Fruit fly (Drosophila melanogaster) whole organism, prepupa: Measurements from ENCODE around the gene psh.

Source experiments
- CG10631 ChIP-seq: fragments of 200-800 bp; sonication (Bioruptor generic); optimal IDR thresholded peaks from 2 replicates; lab custom pipeline; 2016; ENCODE audit warnings: missing biosample characterization, missing genetic modification characterization
- CG10669 ChIP-seq: fragments of 200-800 bp; sonication (Bioruptor generic); optimal IDR thresholded peaks from 3 replicates; lab custom pipeline; 2018; ENCODE audit warnings: missing biosample characterization, mild to moderate bottlenecking, missing genetic modification characterization, moderate library complexity
- CG11294 ChIP-seq: fragments of 200-800 bp; sonication (Bioruptor generic); IDR thresholded peaks from 2 replicates; pipeline ENCODE4 v1.3.6; 2022; ENCODE audit warnings: missing biosample characterization, missing genetic modification characterization
- CG11762 ChIP-seq: fragments of 200-800 bp; sonication (Bioruptor generic); optimal IDR thresholded peaks from 3 replicates; lab custom pipeline; 2016; ENCODE audit warnings: missing biosample characterization, missing genetic modification characterization; ENCODE audit not compliant: insufficient read depth
- CG11902 ChIP-seq: fragments of 200-800 bp; sonication (Bioruptor generic); optimal IDR thresholded peaks from 3 replicates; lab custom pipeline; 2016; ENCODE audit warnings: missing biosample characterization, missing genetic modification characterization
- CG15336 ChIP-seq: fragments of 200-800 bp; sonication (Bioruptor generic); IDR thresholded peaks from 2 replicates; pipeline ENCODE4 v1.3.6; 2022; ENCODE audit warnings: missing biosample characterization, missing genetic modification characterization
- CG3032 ChIP-seq: fragments of 200-800 bp; optimal IDR thresholded peaks from 2 replicates; lab custom pipeline; 2019; ENCODE audit warnings: missing biosample characterization, mild to moderate bottlenecking, missing genetic modification characterization, moderate library complexity
- CG31627 ChIP-seq: fragments of 200-800 bp; sonication (Bioruptor generic); optimal IDR thresholded peaks from 3 replicates; lab custom pipeline; 2016; ENCODE audit warnings: missing biosample characterization, missing genetic modification characterization
- CG32006 ChIP-seq: fragments of 200-800 bp; sonication (Bioruptor generic); optimal IDR thresholded peaks from 3 replicates; lab custom pipeline; 2017; ENCODE audit warnings: missing biosample characterization, mild to moderate bottlenecking, missing genetic modification characterization
- CG34406 ChIP-seq: fragments of 200-800 bp; sonication (Bioruptor generic); optimal IDR thresholded peaks from 3 replicates; lab custom pipeline; 2016; ENCODE audit warnings: missing biosample characterization, missing genetic modification characterization
- CG3919 ChIP-seq: fragments of 200-800 bp; sonication (Bioruptor generic); optimal IDR thresholded peaks from 3 replicates; lab custom pipeline; 2016; ENCODE audit warnings: missing biosample characterization, missing genetic modification characterization
- CG6163 ChIP-seq: fragments of 200-800 bp; sonication (Bioruptor generic); IDR thresholded peaks from 3 replicates; pipeline ENCODE4 v1.3.6; 2022; ENCODE audit warnings: missing biosample characterization, missing genetic modification characterization
- CG6276 ChIP-seq: fragments of 200-800 bp; sonication (Bioruptor generic); optimal IDR thresholded peaks from 2 replicates; lab custom pipeline; 2017; ENCODE audit warnings: missing biosample characterization, mild to moderate bottlenecking, missing genetic modification characterization
- CG6792 ChIP-seq: fragments of 200-800 bp; sonication (Bioruptor generic); optimal IDR thresholded peaks from 3 replicates; lab custom pipeline; 2016; ENCODE audit warnings: missing biosample characterization, missing genetic modification characterization
- CG6854 ChIP-seq: fragments of 200-800 bp; sonication (Bioruptor generic); optimal IDR thresholded peaks from 2 replicates; lab custom pipeline; 2017; ENCODE audit warnings: missing biosample characterization, mild to moderate bottlenecking, missing genetic modification characterization
- CG8119 ChIP-seq: fragments of 200-800 bp; sonication (Bioruptor generic); IDR thresholded peaks from 3 replicates; pipeline ENCODE4 v1.3.6; 2022; ENCODE audit warnings: missing biosample characterization, missing genetic modification characterization
- CG8319 ChIP-seq: fragments of 200-800 bp; sonication (Bioruptor generic); optimal IDR thresholded peaks from 3 replicates; lab custom pipeline; 2016; ENCODE audit warnings: missing biosample characterization, missing genetic modification characterization
- CG8632 ChIP-seq: fragments of 200-800 bp; sonication (Bioruptor generic); optimal IDR thresholded peaks from 3 replicates; lab custom pipeline; 2016; ENCODE audit warnings: missing biosample characterization, missing genetic modification characterization
- CG9139 ChIP-seq: fragments of 200-800 bp; sonication (Bioruptor generic); optimal IDR thresholded peaks from 3 replicates; lab custom pipeline; 2017; ENCODE audit warnings: missing biosample characterization, mild to moderate bottlenecking, missing genetic modification characterization
- Eip75B ChIP-seq: fragments of 200-800 bp; sonication (Bioruptor generic); optimal IDR thresholded peaks from 3 replicates; lab custom pipeline; 2016; ENCODE audit warnings: missing biosample characterization, missing genetic modification characterization
- Eip78C ChIP-seq: fragments of 200-800 bp; sonication (Bioruptor generic); peaks from one replicate; lab custom pipeline; 2016; ENCODE audit warnings: missing biosample characterization, missing genetic modification characterization
- Eip93F ChIP-seq: fragments of 200-800 bp; sonication (Bioruptor generic); optimal IDR thresholded peaks from 2 replicates; lab custom pipeline; 2016; ENCODE audit warnings: missing biosample characterization, mild to moderate bottlenecking, missing genetic modification characterization
- Ets21C ChIP-seq: fragments of 200-800 bp; sonication (Bioruptor generic); optimal IDR thresholded peaks from 3 replicates; lab custom pipeline; 2016; ENCODE audit warnings: missing biosample characterization, missing genetic modification characterization
- Ets96B ChIP-seq: fragments of 200-800 bp; optimal IDR thresholded peaks from 2 replicates; lab custom pipeline; 2019; ENCODE audit warnings: missing biosample characterization, mild to moderate bottlenecking, missing genetic modification characterization, moderate library complexity
- Hr38 ChIP-seq: sonication (Bioruptor generic); optimal IDR thresholded peaks from 2 replicates; lab custom pipeline; 2016; ENCODE audit warnings: missing biosample characterization, missing genetic modification characterization
- Hr39 ChIP-seq: fragments of 200-800 bp; sonication (Bioruptor generic); optimal IDR thresholded peaks from 2 replicates; lab custom pipeline; 2016; ENCODE audit warnings: missing biosample characterization, missing genetic modification characterization
- Lpt ChIP-seq: fragments of 200-800 bp; sonication (Bioruptor generic); optimal IDR thresholded peaks from 3 replicates; lab custom pipeline; 2016; ENCODE audit warnings: missing biosample characterization, missing genetic modification characterization
- OdsH ChIP-seq: fragments of 200-800 bp; sonication (Bioruptor generic); optimal IDR thresholded peaks from 3 replicates; lab custom pipeline; 2016; ENCODE audit warnings: missing biosample characterization, missing genetic modification characterization
- Sox102F ChIP-seq: fragments of 200-800 bp; sonication (Bioruptor generic); optimal IDR thresholded peaks from 2 replicates; lab custom pipeline; 2016; ENCODE audit warnings: missing biosample characterization, mild to moderate bottlenecking, missing genetic modification characterization
- Sox14 ChIP-seq: fragments of 200-800 bp; sonication (Bioruptor generic); optimal IDR thresholded peaks from 3 replicates; lab custom pipeline; 2016; ENCODE audit warnings: missing biosample characterization, missing genetic modification characterization
- achi ChIP-seq: fragments of 200-800 bp; sonication (Bioruptor generic); optimal IDR thresholded peaks from 3 replicates; lab custom pipeline; 2016; ENCODE audit warnings: missing biosample characterization, missing genetic modification characterization
- cyc ChIP-seq: fragments of 200-800 bp; sonication (Bioruptor generic); optimal IDR thresholded peaks from 3 replicates; lab custom pipeline; 2016; ENCODE audit warnings: missing biosample characterization, missing genetic modification characterization
- dac ChIP-seq: fragments of 200-800 bp; sonication (Bioruptor generic); optimal IDR thresholded peaks from 2 replicates; lab custom pipeline; 2017; ENCODE audit warnings: missing biosample characterization, mild to moderate bottlenecking, missing genetic modification characterization
- dsx ChIP-seq: fragments of 200-800 bp; optimal IDR thresholded peaks from 3 replicates; lab custom pipeline; 2019; ENCODE audit warnings: missing biosample characterization, mild to moderate bottlenecking, missing genetic modification characterization, moderate library complexity; ENCODE audit not compliant: poor library complexity, severe bottlenecking
- eg ChIP-seq: fragments of 200-800 bp; sonication (Bioruptor generic); IDR thresholded peaks from 3 replicates; pipeline ENCODE4 v1.3.6; 2022; ENCODE audit warnings: missing biosample characterization, missing genetic modification characterization
- esn ChIP-seq: fragments of 200-800 bp; sonication (Bioruptor generic); optimal IDR thresholded peaks from 2 replicates; lab custom pipeline; 2016; ENCODE audit warnings: missing biosample characterization, mild to moderate bottlenecking, missing genetic modification characterization, moderate library complexity
- fd59A ChIP-seq: fragments of 200-800 bp; sonication (Bioruptor generic); optimal IDR thresholded peaks from 2 replicates; lab custom pipeline; 2017; ENCODE audit warnings: missing biosample characterization, mild to moderate bottlenecking, missing genetic modification characterization, missing genetic modification reagents
- pdm3 ChIP-seq: fragments of 200-800 bp; sonication (Bioruptor generic); optimal IDR thresholded peaks from 3 replicates; lab custom pipeline; 2016; ENCODE audit warnings: missing biosample characterization, missing genetic modification characterization
- ss ChIP-seq, 2 experiments: fragments of 200-800 bp; sonication (Bioruptor generic); optimal IDR thresholded peaks; 2 replicates in 1 of 2; 3 replicates in 1 of 2; lab custom pipeline; 2017 to 2018; ENCODE audit warnings: mild to moderate bottlenecking in 2 of 2, missing biosample characterization in 2 of 2, missing genetic modification characterization in 2 of 2, moderate library complexity in 1 of 2
- vri ChIP-seq: fragments of 200-800 bp; sonication (Bioruptor generic); optimal IDR thresholded peaks from 3 replicates; lab custom pipeline; 2016; ENCODE audit warnings: missing biosample characterization, mild to moderate bottlenecking, missing genetic modification characterization

psh gene

DNA sequence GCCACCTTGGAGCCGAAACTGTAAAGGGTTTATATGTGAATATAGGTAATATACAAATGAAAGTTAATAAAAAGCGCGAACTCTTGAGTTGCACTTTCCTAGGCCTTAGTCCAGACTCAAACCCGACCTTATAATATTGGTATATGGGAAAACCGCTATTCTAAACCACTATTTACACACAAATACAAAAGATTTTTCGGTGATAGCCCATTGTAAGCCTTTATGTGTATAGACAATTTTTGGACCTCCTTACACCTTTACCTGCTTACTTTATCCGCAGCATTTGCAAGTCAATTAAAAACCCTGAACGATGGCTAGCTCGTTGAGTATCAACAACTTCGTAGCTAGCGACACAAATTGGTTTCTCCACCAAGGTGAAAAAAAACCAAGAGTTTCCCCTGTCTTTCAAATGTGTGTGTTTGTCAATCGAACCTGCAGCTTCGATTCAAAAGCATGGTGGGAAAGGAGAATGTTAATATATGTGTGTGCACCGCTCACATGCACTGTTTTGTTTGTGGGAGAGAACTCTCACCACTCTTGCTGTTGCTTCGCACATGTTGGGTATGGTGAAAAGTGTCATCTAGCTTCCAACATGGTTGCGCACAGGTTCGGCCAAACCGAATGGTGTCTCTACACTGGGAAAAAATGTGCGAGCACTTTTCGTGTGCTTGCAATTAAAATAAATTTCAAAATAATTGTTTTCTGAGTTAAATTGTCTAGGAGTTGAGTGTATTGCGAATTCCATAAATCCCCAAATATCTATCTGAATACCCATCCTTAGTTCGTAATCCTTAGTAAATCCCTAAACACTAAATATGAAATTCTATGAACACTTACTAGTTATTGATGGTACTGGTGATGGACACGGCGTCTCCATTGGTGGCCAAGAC, 20.2 kb upstream of the psh start (continued):
- TF ChIP-seq dsx (GFP tag; lab: Kevin White, UChicago) (peak; percentile 47), Ets96B (tag; lab: Kevin White, UChicago) (peak; percentile 57), CG34406 (peak; percentile 68), CG10669 (GFP tag; lab: Kevin White, UChicago) (peak; percentile 73), CG3919 (GFP tag; lab: Kevin White, UChicago) (peak; percentile 82), CG11902 (GFP tag; lab: Kevin White, UChicago) (peak; percentile 52), dac (GFP tag; lab: Kevin White, UChicago) (peak; percentile 66), Eip75B (GFP tag; lab: Kevin White, UChicago) (peak; percentile 70), CG11294 (peak; percentile 56; the same call in 1 of the 2 replicates), CG6854 (GFP tag; lab: Kevin White, UChicago) (no peak)
- TF ChIP-seq, all 60 proteins: peak for 54

DNA sequence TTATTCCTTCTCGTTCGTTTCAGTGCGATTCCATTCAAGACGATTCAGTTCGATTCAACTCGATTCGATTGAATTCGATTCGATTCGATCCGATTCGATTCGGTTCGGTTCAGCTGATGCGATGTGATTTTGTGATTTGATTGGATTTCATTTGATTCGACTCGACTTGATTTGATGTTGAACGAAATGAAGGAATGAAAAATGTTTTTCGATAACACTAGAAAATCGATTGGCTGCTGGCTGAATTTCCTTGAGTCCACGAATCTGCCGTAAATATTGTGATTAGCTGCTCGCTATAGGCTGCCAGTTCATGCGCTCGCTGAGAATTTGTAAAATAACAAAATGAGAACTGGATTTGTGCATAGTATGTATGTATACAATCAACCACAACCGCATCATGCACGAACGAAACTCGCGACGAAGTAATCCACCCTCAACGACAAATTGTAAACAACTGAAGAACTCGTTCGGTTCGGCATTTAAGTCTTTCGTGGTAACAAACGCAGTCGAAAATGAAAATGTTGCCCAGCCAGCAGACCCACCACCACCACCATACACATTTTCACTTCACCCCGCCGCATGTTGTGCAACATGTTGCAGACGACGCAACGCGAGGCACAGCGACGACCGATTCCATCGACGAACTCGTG, 18.4 kb upstream of the psh start, which contains the start of gene Wnt5:
Gene Wnt5, minus strand, starts transcription at position 458 of the 650 bp plus-strand sequence.
- TF ChIP-seq Lpt (GFP tag; lab: Kevin White, UChicago) (peak; percentile 23), Eip75B (GFP tag; lab: Kevin White, UChicago) (no peak), achi (GFP tag; lab: Kevin White, UChicago) (no peak), CG15336 (GFP tag; lab: Robert Waterston, UW) (no peak), Hr39 (GFP tag; lab: Kevin White, UChicago) (no peak), dsx (GFP tag; lab: Kevin White, UChicago) (peak; percentile 42), Eip78C (peak; percentile 57), Ets96B (tag; lab: Kevin White, UChicago) (no peak), esn (GFP tag; lab: Kevin White, UChicago) (no peak), pdm3 (no peak), Sox14 (GFP tag; lab: Kevin White, UChicago) (no peak), ss (GFP tag; optimal IDR thresholded peaks at IDR 0.05; lab: Kevin White, UChicago) (peak in 1 of 2 experiments; percentile 51), CG32006 (no peak), CG10631 (no peak), CG8119 (peak; percentile 43; the same call in 1 of the 3 replicates), CG6792 (no peak), CG3919 (GFP tag; lab: Kevin White, UChicago) (no peak), CG6854 (GFP tag; lab: Kevin White, UChicago) (peak; percentile 11), Sox102F (GFP tag; lab: Kevin White, UChicago) (no peak), CG34406 (no peak)

DNA sequence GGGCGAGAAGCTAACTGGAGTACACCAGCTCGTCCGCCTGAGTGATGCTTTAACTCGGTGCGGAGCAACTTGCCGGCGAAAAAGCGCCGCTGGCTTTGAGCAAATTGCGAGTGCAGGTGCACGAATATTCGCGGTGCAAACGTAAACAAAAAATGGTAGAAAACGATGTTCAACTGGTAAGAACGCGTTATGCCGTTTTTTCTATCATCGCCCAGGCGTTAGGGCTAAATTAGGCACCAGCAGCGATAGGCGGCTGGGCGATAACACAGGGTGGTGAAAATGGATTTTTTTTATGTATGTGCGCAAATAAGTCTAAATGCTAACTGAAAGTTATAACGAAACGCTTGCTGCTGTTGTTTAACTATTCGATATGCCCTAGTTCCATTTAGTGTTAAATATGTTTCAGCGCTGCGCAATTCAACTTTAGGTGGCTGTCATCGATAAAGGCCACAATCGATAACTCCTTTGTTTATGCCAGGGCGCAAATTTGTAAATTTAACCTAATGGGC, 13.0 kb upstream of the psh start, which contains the start of the genes Pgant7 and Xrcc2:
Gene Pgant7, minus strand, starts transcription at position 308 of the 509 bp plus-strand sequence.
Gene Xrcc2, plus strand, starts transcription at position 449 of the 509 bp plus-strand sequence.
- TF ChIP-seq CG8632 (GFP tag; lab: Kevin White, UChicago) (no peak), CG3032 (tag; lab: Kevin White, UChicago) (no peak), vri (GFP tag; lab: Kevin White, UChicago) (no peak), CG6276 (GFP tag; lab: Kevin White, UChicago) (no peak), CG34406 (no peak), Lpt (GFP tag; lab: Kevin White, UChicago) (no peak), CG6792 (no peak), Hr38 (GFP tag; lab: Kevin White, UChicago) (no peak), Hr39 (GFP tag; lab: Kevin White, UChicago) (no peak), Sox14 (GFP tag; lab: Kevin White, UChicago) (peak; percentile 88), Ets21C (no peak), Ets96B (tag; lab: Kevin White, UChicago) (no peak), CG3919 (GFP tag; lab: Kevin White, UChicago) (no peak), fd59A (GFP tag; lab: Kevin White, UChicago) (no peak), CG15336 (GFP tag; lab: Robert Waterston, UW) (no peak), CG32006 (no peak), cyc (no peak), pdm3 (no peak), Eip78C (peak; percentile 38), esn (GFP tag; lab: Kevin White, UChicago) (peak; percentile 3), CG11762 (GFP tag; lab: Kevin White, UChicago) (no peak), achi (GFP tag; lab: Kevin White, UChicago) (no peak), ss (GFP tag; optimal IDR thresholded peaks at IDR 0.05; lab: Kevin White, UChicago) (peak in 1 of 2 experiments; percentile 8), Eip75B (GFP tag; lab: Kevin White, UChicago) (no peak), CG9139 (GFP tag; lab: Kevin White, UChicago) (no peak), Eip93F (no peak), CG6163 (GFP tag; lab: Robert Waterston, UW) (no peak), OdsH (GFP tag; lab: Kevin White, UChicago) (no peak), CG8319 (no peak), CG6854 (GFP tag; lab: Kevin White, UChicago) (no peak), dac (GFP tag; lab: Kevin White, UChicago) (no peak), CG31627 (no peak), eg (GFP tag; lab: Robert Waterston, UW) (no peak), CG10631 (no peak)
